Worm (Caenorhabditis elegans) whole organism, early embryonic: ENCODE results near the gene Y53F4B.26.

Experiments used
- flt-1 ChIP-seq: fragments of 200-800 bp; sonication (Bioruptor generic); IDR thresholded peaks from 2 replicates; pipeline ENCODE4 v1.3.6; 2022; ENCODE audit warnings: missing genetic modification characterization, missing compliant biosample characterization
- tbx-37 ChIP-seq: fragments of 200-800 bp; sonication (Bioruptor generic); conservative IDR thresholded peaks from 2 replicates; pipeline ENCODE4 v1.3.6; 2022; ENCODE audit warnings: missing genetic modification reagents, missing genetic modification characterization, missing compliant biosample characterization

DNA sequence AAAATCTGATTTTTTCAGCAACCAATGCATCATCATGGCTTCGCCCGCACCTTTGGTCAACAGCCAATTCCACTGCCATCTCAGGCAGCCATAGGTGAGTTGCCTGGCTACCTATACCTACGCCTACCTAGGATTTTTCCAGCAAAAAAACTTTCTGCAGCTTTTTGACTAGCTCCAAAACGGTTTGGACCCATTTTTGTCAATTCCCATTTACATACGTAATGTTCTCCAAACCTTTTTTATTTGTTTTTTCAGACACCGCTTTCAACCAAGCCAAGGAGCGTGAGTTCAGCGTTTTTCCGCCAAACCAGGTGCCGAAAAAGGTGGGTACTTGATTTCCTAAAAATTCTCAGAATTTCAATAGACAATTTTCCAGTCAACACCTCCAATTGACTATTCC is 2.9 kb upstream of the Y53F4B.26 start:
- no peak for TF ChIP-seq tbx-37
- no peak for TF ChIP-seq flt-1 (GFP tag; lab: Robert Waterston, UW)
